Fruit fly (Drosophila melanogaster): ENCODE data around the gene frc.
A peak's percentile ranks its signal among the peaks of the same experiment; 100 is the strongest.

Gene frc

dm6 chr3L:17404646-17405045 lies 28.3 kb downstream of the frc start (continued):
- TF ChIP-seq CG7786 (GFP tag; optimal IDR thresholded peaks at IDR 0.05): no peak
- TF ChIP-seq ATbp (GFP tag; optimal IDR thresholded peaks at IDR 0.05): peak; percentile 5
- TF ChIP-seq Abd-B (GFP tag; optimal IDR thresholded peaks at IDR 0.05): peak; percentile 31
- TF ChIP-seq CG11560 (tag; IDR thresholded peaks at IDR 0.05): no peak
- no peak for TF ChIP-seq CG4404 (GFP tag; IDR thresholded peaks at IDR 0.05)
- TF ChIP-seq crol (GFP tag; IDR thresholded peaks at IDR 0.05): no peak
- peak; percentile 42 for TF ChIP-seq dmrt11E (tag; optimal IDR thresholded peaks at IDR 0.05)
- TF ChIP-seq CG10321 (GFP tag; IDR thresholded peaks at IDR 0.05): no peak
- no peak for TF ChIP-seq CG2199 (GFP tag; IDR thresholded peaks at IDR 0.05)
- TF ChIP-seq CG14710 (tag; optimal IDR thresholded peaks at IDR 0.05): peak; percentile 28
- TF ChIP-seq trem (tag; optimal IDR thresholded peaks at IDR 0.05): peak; percentile 2
- TF ChIP-seq sug (tag; optimal IDR thresholded peaks at IDR 0.05): no peak
- TF ChIP-seq pita (GFP tag; optimal IDR thresholded peaks at IDR 0.05): no peak
- peak; percentile 20; the same call in 1 of the 2 replicates for TF ChIP-seq chm (GFP tag; IDR thresholded peaks at IDR 0.05)
- TF ChIP-seq TFAM (GFP tag; optimal IDR thresholded peaks at IDR 0.05): no peak
- no peak for TF ChIP-seq Aef1 (GFP tag; IDR thresholded peaks at IDR 0.05)
- no peak for TF ChIP-seq nom (GFP tag; optimal IDR thresholded peaks at IDR 0.05)
- TF ChIP-seq CG10267 (tag; optimal IDR thresholded peaks at IDR 0.05): peak; percentile 9
- TF ChIP-seq phol (tag; optimal IDR thresholded peaks at IDR 0.05): peak; percentile 54
- no peak for TF ChIP-seq gce (GFP tag; IDR thresholded peaks at IDR 0.05)
- no peak for TF ChIP-seq amos (GFP tag; IDR thresholded peaks at IDR 0.05; ENCODE audit: partially characterized antibody)
- TF ChIP-seq Dref (GFP tag; IDR thresholded peaks at IDR 0.05): no peak
- peak; percentile 9 for TF ChIP-seq CG13123 (GFP tag; optimal IDR thresholded peaks at IDR 0.05)
- TF ChIP-seq CG14050 (GFP tag; IDR thresholded peaks at IDR 0.05): peak; percentile 21; the same call in 1 of the 3 replicates
- peak; percentile 77 for TF ChIP-seq Med (GFP tag)
- no peak for TF ChIP-seq CG10543 (GFP tag; optimal IDR thresholded peaks at IDR 0.05)
- no peak for TF ChIP-seq ash1 (GFP tag; optimal IDR thresholded peaks at IDR 0.05)
- TF ChIP-seq Gsc (GFP tag; IDR thresholded peaks at IDR 0.05): no peak
- TF ChIP-seq Kr (GFP tag; optimal IDR thresholded peaks at IDR 0.05): no peak
- TF ChIP-seq vnd (GFP tag; IDR thresholded peaks at IDR 0.05; ENCODE audit: partially characterized antibody): no peak
- TF ChIP-seq Hr51 (GFP tag; optimal IDR thresholded peaks at IDR 0.05): peak in 1 of 2 experiments; percentile 25
- no peak for TF ChIP-seq CG10147 (GFP tag; optimal IDR thresholded peaks at IDR 0.05)
- peak; percentile 14 for TF ChIP-seq CG3281 (GFP tag; optimal IDR thresholded peaks at IDR 0.05)
- TF ChIP-seq Spps (tag; optimal IDR thresholded peaks at IDR 0.05): no peak
- TF ChIP-seq CG1603 (tag; optimal IDR thresholded peaks at IDR 0.05): no peak
- TF ChIP-seq D (optimal IDR thresholded peaks at IDR 0.05): no peak
- peak; percentile 46 for TF ChIP-seq D (GFP tag; optimal IDR thresholded peaks at IDR 0.05)
- TF ChIP-seq ems (GFP tag; optimal IDR thresholded peaks at IDR 0.05): no peak
- peak; percentile 15 for TF ChIP-seq Hr3 (GFP tag; optimal IDR thresholded peaks at IDR 0.05)
- TF ChIP-seq Max (GFP tag; optimal IDR thresholded peaks at IDR 0.05): peak; percentile 16
- peak; percentile 33 for TF ChIP-seq CG4820 (GFP tag; optimal IDR thresholded peaks at IDR 0.05)
- peak; percentile 67 for TF ChIP-seq Blimp-1 (GFP tag; optimal IDR thresholded peaks at IDR 0.05)
- no peak for TF ChIP-seq slp2 (GFP tag; optimal IDR thresholded peaks at IDR 0.05)
- TF ChIP-seq CG1233 (GFP tag; optimal IDR thresholded peaks at IDR 0.05): peak; percentile 24
- peak; percentile 42; the same call in 1 of the 2 replicates for TF ChIP-seq H2.0 (GFP tag; IDR thresholded peaks at IDR 0.05)
- TF ChIP-seq CG2678 (tag; optimal IDR thresholded peaks at IDR 0.05): peak; percentile 65
- TF ChIP-seq aop (GFP tag; IDR thresholded peaks at IDR 0.05): no peak
- no peak for TF ChIP-seq bbx (GFP tag; IDR thresholded peaks at IDR 0.05; ENCODE audit: partially characterized antibody)
- TF ChIP-seq klu (GFP tag; IDR thresholded peaks at IDR 0.05): no peak
- no peak for TF ChIP-seq CG9797 (GFP tag; optimal IDR thresholded peaks at IDR 0.05)
- TF ChIP-seq CG8281 (tag; optimal IDR thresholded peaks at IDR 0.05): no peak
